Worm (Caenorhabditis elegans) whole organism, late embryonic: ENCODE measurements around the gene acdh-13.

Experiments used
- C08G9.2 ChIP-seq: sonication (generic microtip); optimal IDR thresholded peaks from 2 replicates; lab custom pipeline; 2016; ENCODE audit warnings: mild to moderate bottlenecking, missing genetic modification characterization, moderate library complexity, missing compliant biosample characterization
- K09A11.1 ChIP-seq: sonication (generic microtip); optimal IDR thresholded peaks from 2 replicates; lab custom pipeline; 2017; ENCODE audit warnings: antibody characterized with exemption, mild to moderate bottlenecking, missing genetic modification characterization, missing compliant biosample characterization; ENCODE audit not compliant: insufficient read depth
- T23F11.4 ChIP-seq: fragments of 200-800 bp; sonication (Bioruptor generic); optimal IDR thresholded peaks from 2 replicates; lab custom pipeline; 2018; ENCODE audit warnings: mild to moderate bottlenecking, missing genetic modification characterization, missing compliant biosample characterization
- Y22D7AL.16 ChIP-seq: sonication (generic microtip); optimal IDR thresholded peaks from 2 replicates; lab custom pipeline; 2016; ENCODE audit warnings: missing genetic modification characterization, missing compliant biosample characterization
- ahr-1 ChIP-seq: sonication (generic microtip); optimal IDR thresholded peaks from 2 replicates; lab custom pipeline; 2016; ENCODE audit warnings: missing genetic modification characterization, missing compliant biosample characterization
- ama-1 ChIP-seq: fragments of 150-350 bp; optimal IDR thresholded peaks from 2 replicates; lab custom pipeline; 2014
- ceh-14 ChIP-seq: sonication (generic microtip); optimal IDR thresholded peaks from 2 replicates; lab custom pipeline; 2016; ENCODE audit warnings: missing genotype, missing genetic modification characterization, missing compliant biosample characterization
- ceh-18 ChIP-seq: sonication (generic microtip); optimal IDR thresholded peaks from 2 replicates; lab custom pipeline; 2016; ENCODE audit warnings: missing genetic modification characterization, missing compliant biosample characterization
- ceh-19 ChIP-seq: fragments of 200-800 bp; sonication (Bioruptor generic); optimal IDR thresholded peaks from 2 replicates; lab custom pipeline; 2018; ENCODE audit warnings: mild to moderate bottlenecking, missing genetic modification characterization, missing compliant biosample characterization
- ceh-22 ChIP-seq: sonication (generic microtip); optimal IDR thresholded peaks from 2 replicates; lab custom pipeline; 2017; ENCODE audit warnings: missing biosample characterization, missing genetic modification characterization
- ceh-45 ChIP-seq: fragments of 200-800 bp; sonication (Bioruptor generic); IDR thresholded peaks from 2 replicates; pipeline ENCODE4 v1.3.6; 2022; ENCODE audit warnings: missing genetic modification reagents, missing genetic modification characterization, missing compliant biosample characterization
- ceh-48 ChIP-seq: sonication (generic microtip); optimal IDR thresholded peaks from 2 replicates; lab custom pipeline; 2016; ENCODE audit warnings: missing genetic modification characterization, inconsistent platforms, missing compliant biosample characterization
- ceh-6 ChIP-seq: fragments of 200-800 bp; sonication (Bioruptor generic); optimal IDR thresholded peaks from 2 replicates; lab custom pipeline; 2018; ENCODE audit warnings: mild to moderate bottlenecking, missing genetic modification characterization, missing compliant biosample characterization
- ceh-9 ChIP-seq: sonication (generic microtip); optimal IDR thresholded peaks from 2 replicates; lab custom pipeline; 2016; ENCODE audit warnings: mild to moderate bottlenecking, missing genetic modification characterization, inconsistent platforms, missing compliant biosample characterization
- dmd-4 ChIP-seq: sonication (generic microtip); optimal IDR thresholded peaks from 2 replicates; lab custom pipeline; 2016; ENCODE audit warnings: borderline replicate concordance, missing genetic modification characterization, missing compliant biosample characterization
- elt-2 ChIP-seq: sonication (generic microtip); optimal IDR thresholded peaks from 2 replicates; lab custom pipeline; 2016; ENCODE audit warnings: missing genetic modification reagents, missing genetic modification characterization, missing compliant biosample characterization
- ets-4 ChIP-seq: sonication (generic microtip); optimal IDR thresholded peaks from 2 replicates; lab custom pipeline; 2016; ENCODE audit warnings: missing genetic modification characterization, missing compliant biosample characterization
- eyg-1 ChIP-seq: sonication (generic microtip); optimal IDR thresholded peaks from 2 replicates; lab custom pipeline; 2016; ENCODE audit warnings: missing genotype, missing genetic modification characterization, missing compliant biosample characterization
- fkh-6 ChIP-seq: sonication (generic microtip); optimal IDR thresholded peaks from 2 replicates; lab custom pipeline; 2016; ENCODE audit warnings: missing genetic modification characterization, missing compliant biosample characterization
- gmeb-2 ChIP-seq: sonication (generic microtip); optimal IDR thresholded peaks from 2 replicates; lab custom pipeline; 2016; ENCODE audit warnings: missing genetic modification characterization, inconsistent platforms, missing compliant biosample characterization
- hlh-15 ChIP-seq: sonication (generic microtip); optimal IDR thresholded peaks from 2 replicates; lab custom pipeline; 2016; ENCODE audit warnings: missing genetic modification characterization, missing compliant biosample characterization
- hlh-30 ChIP-seq: sonication (generic microtip); optimal IDR thresholded peaks from 2 replicates; lab custom pipeline; 2017; ENCODE audit warnings: antibody characterized with exemption, missing genetic modification characterization, missing compliant biosample characterization; ENCODE audit not compliant: insufficient read depth
- hlh-8 ChIP-seq: sonication (generic microtip); optimal IDR thresholded peaks from 2 replicates; lab custom pipeline; 2016; ENCODE audit warnings: missing genotype, missing genetic modification characterization, missing compliant biosample characterization
- lim-6 ChIP-seq: sonication (generic microtip); optimal IDR thresholded peaks from 2 replicates; lab custom pipeline; 2016; ENCODE audit warnings: missing genetic modification characterization, missing compliant biosample characterization
- lin-11 ChIP-seq: fragments of 200-800 bp; sonication (Bioruptor generic); optimal IDR thresholded peaks from 2 replicates; lab custom pipeline; 2018; ENCODE audit warnings: mild to moderate bottlenecking, missing genetic modification characterization, missing compliant biosample characterization
- madf-2 ChIP-seq: sonication (generic microtip); optimal IDR thresholded peaks from 2 replicates; lab custom pipeline; 2017; ENCODE audit warnings: missing genetic modification characterization, missing compliant biosample characterization
- pag-3 ChIP-seq: sonication (generic microtip); optimal IDR thresholded peaks from 2 replicates; lab custom pipeline; 2016; ENCODE audit warnings: missing compliant biosample characterization, missing genetic modification characterization, borderline replicate concordance
- pat-9 ChIP-seq: fragments of 200-800 bp; sonication (Bioruptor generic); optimal IDR thresholded peaks from 2 replicates; lab custom pipeline; 2018; ENCODE audit warnings: mild to moderate bottlenecking, missing genetic modification characterization, moderate library complexity, missing compliant biosample characterization
- pax-1 ChIP-seq: fragments of 150-350 bp; optimal IDR thresholded peaks from 2 replicates; lab custom pipeline; 2014; ENCODE audit warnings: missing biosample characterization, missing genetic modification characterization
- pqm-1 ChIP-seq: sonication (generic microtip); optimal IDR thresholded peaks from 2 replicates; lab custom pipeline; 2016; ENCODE audit warnings: missing genetic modification characterization, missing compliant biosample characterization
- sox-2 ChIP-seq: fragments of 200-800 bp; sonication (Bioruptor generic); IDR thresholded peaks from 2 replicates; pipeline ENCODE4 v1.3.6; 2022; ENCODE audit warnings: missing genetic modification reagents, missing genetic modification characterization, missing compliant biosample characterization
- syd-9 ChIP-seq: sonication (generic microtip); optimal IDR thresholded peaks from 2 replicates; lab custom pipeline; 2016; ENCODE audit warnings: mild to moderate bottlenecking, missing genetic modification characterization, moderate library complexity, missing compliant biosample characterization
- tbx-2 ChIP-seq: sonication (generic microtip); optimal IDR thresholded peaks from 2 replicates; lab custom pipeline; 2016; ENCODE audit warnings: missing genetic modification characterization, missing compliant biosample characterization
- unc-3 ChIP-seq, 2 experiments: fragments of 200-800 bp in 1 of 2; sonication (Bioruptor generic) in 1 of 2; sonication (generic microtip) in 1 of 2; conservative IDR thresholded peaks in 1 of 2; optimal IDR thresholded peaks in 1 of 2; 2 replicates each; pipeline versions ENCODE4 v1.3.6 to Lab custom; 2016 to 2022; ENCODE audit warnings: missing compliant biosample characterization in 2 of 2, missing genetic modification characterization in 2 of 2, missing genetic modification reagents in 1 of 2
- unc-42 ChIP-seq: sonication (generic microtip); optimal IDR thresholded peaks from 2 replicates; lab custom pipeline; 2016; ENCODE audit warnings: missing genotype, missing genetic modification characterization, missing compliant biosample characterization
- zip-5 ChIP-seq: sonication (generic microtip); optimal IDR thresholded peaks from 2 replicates; lab custom pipeline; 2016; ENCODE audit warnings: missing genetic modification characterization, missing compliant biosample characterization
- ztf-16 ChIP-seq: sonication (generic microtip); optimal IDR thresholded peaks from 2 replicates; lab custom pipeline; 2017; ENCODE audit warnings: missing genetic modification characterization, missing compliant biosample characterization

The acdh-13 gene

DNA sequence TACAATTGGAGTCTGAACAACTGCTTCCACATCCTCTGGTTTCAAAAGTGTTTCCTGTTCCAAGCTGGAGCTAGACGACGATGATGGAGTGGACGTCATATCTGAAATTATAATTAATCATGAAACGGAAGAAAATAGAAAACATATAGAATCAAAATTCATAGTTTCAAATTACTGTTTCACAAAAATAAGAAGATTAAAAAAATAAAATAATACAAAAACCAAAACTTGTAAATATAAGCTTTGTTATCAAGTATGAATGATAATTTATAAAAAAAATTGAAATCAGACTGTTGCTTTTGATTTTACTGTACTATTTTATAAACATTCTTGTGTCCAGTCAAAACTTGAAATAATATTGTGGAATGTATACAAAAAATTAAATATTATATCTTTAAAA lies 34.9 kb downstream of the acdh-13 start, which contains the start of gene str-176:
TSS of gene str-176 (minus strand) at position 101 of the 400 bp plus-strand sequence.
- TF ChIP-seq lin-11 (tag; lab: Kevin White, UChicago) (no peak), pag-3 (no peak), ama-1 (no peak), K09A11.1 (tag; lab: Kevin White, UChicago) (no peak), zip-5 (tag; lab: Kevin White, UChicago) (no peak), C08G9.2 (tag; lab: Kevin White, UChicago) (no peak), syd-9 (tag; lab: Kevin White, UChicago) (no peak), Y22D7AL.16 (no peak), unc-42 (tag; lab: Kevin White, UChicago) (no peak), T23F11.4 (GFP tag; lab: Kevin White, UChicago) (no peak), dmd-4 (no peak), tbx-2 (tag; lab: Kevin White, UChicago) (no peak), eyg-1 (tag; lab: Kevin White, UChicago) (no peak)

DNA sequence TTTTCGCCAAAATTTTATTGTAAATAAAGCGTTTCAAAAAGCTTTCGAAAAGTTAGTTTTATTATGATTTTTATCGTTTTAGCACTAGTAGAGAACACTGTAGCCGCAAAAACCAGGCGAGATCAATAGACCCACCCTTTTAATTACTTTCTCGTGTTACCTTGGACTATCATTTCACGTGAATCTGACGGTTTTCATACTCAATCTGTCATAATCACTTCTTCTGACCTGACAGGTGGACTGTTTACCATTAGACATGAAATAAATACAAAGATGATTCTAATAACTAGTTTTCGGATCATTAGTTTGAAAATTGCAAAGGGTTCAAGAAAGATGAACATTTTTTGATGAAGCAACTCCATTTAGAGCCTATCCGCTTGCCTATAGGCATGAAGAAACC lies 35.6 kb downstream of the acdh-13 start:
- TF ChIP-seq ahr-1 (tag; lab: Kevin White, UChicago) (no peak), K09A11.1 (tag; lab: Kevin White, UChicago) (no peak), ets-4 (no peak), ceh-48 (no peak), sox-2 (GFP tag; lab: Robert Waterston, UW) (no peak), hlh-8 (tag; lab: Kevin White, UChicago) (no peak), pat-9 (tag; lab: Kevin White, UChicago) (no peak), hlh-15 (tag; lab: Kevin White, UChicago) (no peak), unc-3 (GFP tag; conservative IDR thresholded peaks at IDR 0.05; lab: Robert Waterston, UW) (no peak), unc-3 (tag; optimal IDR thresholded peaks at IDR 0.05; lab: Kevin White, UChicago) (no peak), pqm-1 (no peak), fkh-6 (tag; lab: Kevin White, UChicago) (no peak), ztf-16 (no peak), ceh-45 (no peak), ceh-6 (no peak), ceh-14 (tag; lab: Kevin White, UChicago) (no peak)
- TF ChIP-seq, all 69 proteins: peak for 0

DNA sequence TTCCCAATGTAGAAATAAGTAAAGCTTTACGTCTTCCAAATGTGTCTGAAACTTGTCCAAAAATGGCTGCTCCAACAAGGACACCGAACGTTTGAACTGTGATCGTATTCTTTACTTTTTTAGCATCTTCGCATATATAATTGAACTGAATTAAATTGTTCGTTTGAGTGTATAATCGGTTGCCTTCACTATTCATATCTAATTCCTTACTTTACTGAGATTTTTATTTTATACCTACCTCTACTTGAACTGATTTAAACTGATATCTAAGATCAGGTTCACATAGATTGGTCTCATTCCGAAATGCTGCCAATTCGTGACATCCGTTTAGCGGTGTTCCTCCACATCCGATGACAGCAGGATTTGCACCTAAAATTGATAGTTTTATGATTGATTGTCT lies 36.2 kb downstream of the acdh-13 start:
- no peak for TF ChIP-seq lim-6

- no peak for TF ChIP-seq elt-2 (tag; lab: Kevin White, UChicago)
- no peak for TF ChIP-seq madf-2 (tag; lab: Kevin White, UChicago)
- TF ChIP-seq gmeb-2: no peak
- TF ChIP-seq ets-4: no peak
- no peak for TF ChIP-seq ceh-19
- no peak for TF ChIP-seq C08G9.2 (tag; lab: Kevin White, UChicago)
- TF ChIP-seq ceh-18: no peak
- TF ChIP-seq ztf-16: no peak
- TF ChIP-seq ceh-9 (tag; lab: Kevin White, UChicago): no peak
- no peak for TF ChIP-seq pax-1 (tag; lab: Kevin White, UChicago)
- TF ChIP-seq pqm-1: no peak
- TF ChIP-seq unc-42 (tag; lab: Kevin White, UChicago): no peak
- no peak for TF ChIP-seq ceh-6
- no peak for TF ChIP-seq ceh-22 (tag; lab: Kevin White, UChicago)
- TF ChIP-seq hlh-30 (tag; lab: Kevin White, UChicago): no peak
Observed at ce11 chrIV:8461177-8461576, 37.4 kb downstream of the acdh-13 start.
